Worm (Caenorhabditis elegans) whole organism, L3 larva: ENCODE results near the gene F07F6.7.

Experiments used
- R02D3.7 ChIP-seq: fragments of 150-350 bp; optimal IDR thresholded peaks from 2 replicates; lab custom pipeline; 2014; ENCODE audit warnings: missing biosample characterization, missing genetic modification characterization
- ZK546.5 ChIP-seq: sonication (generic microtip); optimal IDR thresholded peaks from 2 replicates; lab custom pipeline; 2017; ENCODE audit warnings: missing biosample characterization, missing genetic modification characterization
- aly-2 ChIP-seq: fragments of 150-350 bp; optimal IDR thresholded peaks from 2 replicates; lab custom pipeline; 2014; ENCODE audit warnings: missing biosample characterization, missing genetic modification characterization
- ama-1 ChIP-seq: fragments of 150-350 bp; optimal IDR thresholded peaks from 2 replicates; lab custom pipeline; 2018
- ceh-28 ChIP-seq: fragments of 150-350 bp; optimal IDR thresholded peaks from 2 replicates; lab custom pipeline; 2014; ENCODE audit warnings: missing biosample characterization, missing genetic modification reagents, missing genetic modification characterization
- ceh-82 ChIP-seq: fragments of 150-350 bp; optimal IDR thresholded peaks from 2 replicates; lab custom pipeline; 2014; ENCODE audit warnings: missing biosample characterization, missing genetic modification characterization
- ceh-9 ChIP-seq: sonication (generic microtip); optimal IDR thresholded peaks from 2 replicates; lab custom pipeline; 2018; ENCODE audit warnings: missing biosample characterization, missing genetic modification characterization
- egl-27 ChIP-seq: sonication (generic microtip); optimal IDR thresholded peaks from 4 replicates; lab custom pipeline; 2017; ENCODE audit warnings: missing biosample characterization, missing genetic modification reagents, missing genetic modification characterization
- egl-5 ChIP-seq: fragments of 150-350 bp; optimal IDR thresholded peaks from 2 replicates; lab custom pipeline; 2017; ENCODE audit warnings: missing biosample characterization, missing genetic modification reagents, missing genetic modification characterization, inconsistent platforms
- elt-3 ChIP-seq, 3 experiments: fragments of 150-350 bp in 1 of 3; sonication (generic microtip) in 2 of 3; optimal IDR thresholded peaks; 2 replicates in 2 of 3; 4 replicates in 1 of 3; lab custom pipeline; 2014 to 2017; ENCODE audit warnings: missing biosample characterization in 3 of 3, missing genetic modification characterization in 3 of 3
- eor-1 ChIP-seq, 2 experiments: fragments of 150-350 bp; optimal IDR thresholded peaks; 2 replicates each; lab custom pipeline; 2014 to 2018; ENCODE audit warnings: missing biosample characterization in 2 of 2, missing genetic modification characterization in 2 of 2
- fkh-10 ChIP-seq: sonication (generic microtip); optimal IDR thresholded peaks from 2 replicates; lab custom pipeline; 2017; ENCODE audit warnings: missing biosample characterization, missing genetic modification reagents, missing genetic modification characterization
- fkh-2 ChIP-seq: fragments of 150-350 bp; optimal IDR thresholded peaks from 2 replicates; lab custom pipeline; 2014; ENCODE audit warnings: missing biosample characterization, missing genetic modification reagents, missing genetic modification characterization
- fos-1 ChIP-seq: fragments of 150-350 bp; optimal IDR thresholded peaks from 2 replicates; lab custom pipeline; 2014; ENCODE audit warnings: missing biosample characterization, missing genetic modification characterization
- jun-1 ChIP-seq: fragments of 150-350 bp; optimal IDR thresholded peaks from 2 replicates; lab custom pipeline; 2014; ENCODE audit warnings: missing biosample characterization, missing genetic modification reagents, missing genetic modification characterization
- mml-1 ChIP-seq: fragments of 150-350 bp; sonication (generic microtip); optimal IDR thresholded peaks from 3 replicates; lab custom pipeline; 2014; ENCODE audit warnings: missing biosample characterization, missing genetic modification characterization
- nhr-12 ChIP-seq: fragments of 150-350 bp; optimal IDR thresholded peaks from 2 replicates; lab custom pipeline; 2014; ENCODE audit warnings: missing biosample characterization, missing genetic modification characterization
- nhr-23 ChIP-seq: fragments of 150-350 bp; optimal IDR thresholded peaks from 2 replicates; lab custom pipeline; 2014; ENCODE audit warnings: missing biosample characterization, missing genetic modification reagents, missing genetic modification characterization
- nhr-25 ChIP-seq: sonication (generic microtip); optimal IDR thresholded peaks from 2 replicates; lab custom pipeline; 2017; ENCODE audit warnings: missing biosample characterization, missing genetic modification characterization
- nhr-43 ChIP-seq: sonication (generic microtip); optimal IDR thresholded peaks from 2 replicates; lab custom pipeline; 2016; ENCODE audit warnings: mild to moderate bottlenecking, missing genetic modification characterization, missing compliant biosample characterization; ENCODE audit not compliant: poor library complexity, severe bottlenecking
- nhr-67 ChIP-seq: fragments of 150-350 bp; optimal IDR thresholded peaks from 2 replicates; lab custom pipeline; 2014; ENCODE audit warnings: missing biosample characterization, missing genetic modification characterization
- nhr-77 ChIP-seq: fragments of 150-350 bp; optimal IDR thresholded peaks from 2 replicates; lab custom pipeline; 2014; ENCODE audit warnings: missing biosample characterization, missing genetic modification characterization
- pha-4 ChIP-seq: fragments of 150-350 bp; optimal IDR thresholded peaks from 2 replicates; lab custom pipeline; 2014; ENCODE audit warnings: missing biosample characterization, missing genetic modification reagents, missing genetic modification characterization
- pqm-1 ChIP-seq: fragments of 150-350 bp; optimal IDR thresholded peaks from 2 replicates; lab custom pipeline; 2017; ENCODE audit warnings: missing biosample characterization, missing genetic modification characterization, inconsistent platforms
- sea-2 ChIP-seq: fragments of 150-350 bp; sonication (generic microtip); optimal IDR thresholded peaks from 4 replicates; lab custom pipeline; 2014; ENCODE audit warnings: missing biosample characterization, missing genetic modification reagents, missing genetic modification characterization
- snpc-4 ChIP-seq: fragments of 150-350 bp; optimal IDR thresholded peaks from 2 replicates; lab custom pipeline; 2014; ENCODE audit warnings: missing biosample characterization, missing genetic modification characterization
- tbx-2 ChIP-seq: sonication (generic microtip); optimal IDR thresholded peaks from 2 replicates; lab custom pipeline; 2016; ENCODE audit warnings: mild to moderate bottlenecking, missing genetic modification characterization, missing compliant biosample characterization
- unc-62 ChIP-seq: fragments of 150-350 bp; sonication (generic microtip); optimal IDR thresholded peaks from 4 replicates; lab custom pipeline; 2014; ENCODE audit warnings: missing biosample characterization, missing genetic modification reagents, missing genetic modification characterization
- ztf-4 ChIP-seq: fragments of 150-350 bp; optimal IDR thresholded peaks from 2 replicates; lab custom pipeline; 2014; ENCODE audit warnings: missing biosample characterization, missing genetic modification characterization

F07F6.7 gene

DNA sequence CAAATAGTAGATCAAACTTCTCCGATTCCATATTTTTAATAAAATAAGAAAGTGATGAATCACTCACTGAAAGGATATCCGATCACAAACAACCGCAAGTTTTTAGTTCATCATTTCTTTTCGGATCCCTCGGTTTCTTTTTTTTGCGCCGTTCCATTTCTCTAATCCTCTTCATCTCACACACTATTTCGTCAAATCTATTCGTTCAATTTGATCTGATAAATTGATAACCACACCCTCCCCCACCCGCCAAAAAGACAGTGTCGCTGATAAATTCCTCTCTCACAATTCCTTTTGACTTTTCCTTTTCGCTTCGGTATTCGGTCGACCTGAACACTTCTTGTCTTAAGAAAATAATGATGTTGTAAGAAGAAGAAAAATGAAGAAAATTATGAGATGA is 35.9 kb upstream of the F07F6.7 start:
- TF ChIP-seq pqm-1 (tag; lab: Kevin White, UChicago): no peak
- no peak for TF ChIP-seq nhr-77 (tag; lab: Kevin White, UChicago)
- no peak for TF ChIP-seq egl-5
- no peak for TF ChIP-seq mml-1
- peak in 1 of 3 experiments; percentile 80 for TF ChIP-seq elt-3 (tag; optimal IDR thresholded peaks at IDR 0.05; lab: Kevin White, UChicago)
- no peak for TF ChIP-seq jun-1 (tag; lab: Kevin White, UChicago)
- peak; percentile 38 for TF ChIP-seq nhr-25
- no peak for TF ChIP-seq R02D3.7 (tag; lab: Kevin White, UChicago)
- TF ChIP-seq nhr-23: peak; percentile 12
- no peak for TF ChIP-seq ztf-4 (tag; lab: Kevin White, UChicago)
- TF ChIP-seq nhr-12: no peak

DNA sequence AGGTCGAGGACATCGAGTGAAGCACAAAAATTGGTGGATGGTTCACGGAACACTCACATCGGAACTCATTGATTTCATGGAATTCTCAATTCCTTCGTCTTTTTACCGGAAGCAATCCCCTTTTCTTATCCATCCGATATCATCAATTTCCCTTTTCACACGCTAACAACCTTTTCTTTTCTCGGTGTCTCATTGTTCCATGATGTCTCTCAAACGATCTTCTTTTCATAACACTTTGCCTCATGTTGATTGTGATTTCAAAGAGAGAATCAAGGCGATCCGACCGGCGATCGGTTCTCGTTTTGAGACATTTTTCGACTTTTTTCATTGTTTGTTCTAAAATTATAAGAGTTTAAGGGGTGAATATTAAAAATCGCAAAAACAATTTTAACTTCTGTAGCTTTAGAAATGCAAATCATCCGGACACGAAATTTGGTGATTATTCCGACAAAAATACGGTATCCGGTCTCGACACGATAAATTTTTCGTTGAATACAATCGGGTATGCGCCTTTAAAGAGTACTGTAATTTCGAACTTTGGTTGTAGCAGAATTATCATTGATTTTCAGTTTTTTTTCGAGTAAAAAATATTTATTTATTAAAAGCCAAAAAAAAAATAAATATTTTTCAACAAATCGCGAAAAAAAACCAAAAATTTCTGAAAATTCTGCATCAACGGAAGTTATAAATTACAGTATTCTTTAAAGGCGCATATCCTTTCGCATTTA is 35.2 kb upstream of the F07F6.7 start:
- TF ChIP-seq unc-62 (GFP tag; lab: Kevin White, UChicago) (no peak), elt-3 (tag; optimal IDR thresholded peaks at IDR 0.05; lab: Kevin White, UChicago) (peak in 1 of 3 experiments; percentile 16)

DNA sequence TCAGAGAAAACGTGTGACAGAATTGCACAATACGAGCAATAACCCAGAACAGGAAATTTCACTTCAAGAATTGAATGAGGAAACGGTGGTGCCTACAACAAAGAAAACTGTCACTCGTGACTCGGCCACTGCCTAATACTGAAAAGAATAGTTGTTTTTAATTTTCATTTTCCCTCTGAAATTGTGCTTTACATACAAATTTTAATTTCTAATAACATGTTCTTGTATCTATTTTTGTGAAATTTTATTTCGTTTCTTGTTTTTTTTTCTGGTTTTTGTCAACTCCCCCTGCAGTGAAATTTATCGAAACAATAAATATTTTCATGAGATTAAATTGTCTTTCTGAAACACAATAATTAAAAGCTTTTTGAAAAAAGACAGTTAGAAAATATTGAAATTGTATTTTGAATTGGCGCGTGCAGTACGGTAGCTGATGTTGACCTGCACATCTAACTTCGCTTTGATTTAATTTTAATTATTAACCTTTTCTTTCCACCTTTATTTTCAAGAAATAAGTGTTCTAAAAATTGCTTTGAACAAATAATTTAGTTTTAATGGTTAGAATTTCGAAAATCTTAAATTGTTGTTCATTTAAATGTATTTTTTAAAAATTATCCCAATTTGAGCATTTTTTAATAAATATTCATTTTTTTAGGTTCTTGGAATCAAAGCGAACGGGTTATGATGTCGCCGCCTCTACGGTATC is 32.1 kb upstream of the F07F6.7 start, which contains the start of gene daz-1:
Gene daz-1 (plus strand): TSS at position 656 of the 706 bp plus-strand sequence.
- TF ChIP-seq egl-27 (tag; lab: Kevin White, UChicago) (no peak), nhr-43 (tag; lab: Kevin White, UChicago) (no peak), ceh-9 (tag; lab: Kevin White, UChicago) (no peak), snpc-4 (tag; lab: Kevin White, UChicago) (no peak), fos-1 (tag; lab: Kevin White, UChicago) (no peak), ZK546.5 (tag; lab: Kevin White, UChicago) (no peak), mml-1 (no peak), unc-62 (GFP tag; lab: Kevin White, UChicago) (no peak), fkh-10 (GFP tag; lab: Kevin White, UChicago) (no peak), sea-2 (GFP tag; lab: Kevin White, UChicago) (no peak), nhr-67 (tag; lab: Kevin White, UChicago) (no peak), nhr-25 (no peak), pha-4 (tag; lab: Kevin White, UChicago) (no peak), ztf-4 (tag; lab: Kevin White, UChicago) (no peak), aly-2 (no peak)

DNA sequence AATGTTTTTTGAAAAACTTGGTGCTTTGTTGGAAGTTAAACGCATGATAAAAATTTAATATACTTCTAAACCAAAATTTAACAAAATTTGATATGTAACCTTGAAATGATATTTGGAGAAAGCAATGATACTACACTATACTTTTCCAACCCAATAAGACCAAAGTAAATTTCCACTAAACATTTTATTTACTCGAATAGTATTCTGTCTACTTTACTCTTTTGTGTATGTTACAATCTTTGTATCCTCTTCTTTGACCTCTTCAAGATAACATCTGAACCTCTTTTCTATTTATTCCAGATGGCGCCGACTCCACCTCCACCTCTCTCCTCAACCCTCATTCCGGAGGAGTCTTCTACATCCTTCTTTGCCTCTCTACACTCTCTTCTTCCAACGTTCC is 29.9 kb upstream of the F07F6.7 start, which contains the start of gene dhs-5:
Gene dhs-5 (plus strand): TSS at position 301 of the 400 bp plus-strand sequence.
- no peak for TF ChIP-seq fkh-2 (tag; lab: Kevin White, UChicago)
- peak; percentile 1 for TF ChIP-seq nhr-23

DNA sequence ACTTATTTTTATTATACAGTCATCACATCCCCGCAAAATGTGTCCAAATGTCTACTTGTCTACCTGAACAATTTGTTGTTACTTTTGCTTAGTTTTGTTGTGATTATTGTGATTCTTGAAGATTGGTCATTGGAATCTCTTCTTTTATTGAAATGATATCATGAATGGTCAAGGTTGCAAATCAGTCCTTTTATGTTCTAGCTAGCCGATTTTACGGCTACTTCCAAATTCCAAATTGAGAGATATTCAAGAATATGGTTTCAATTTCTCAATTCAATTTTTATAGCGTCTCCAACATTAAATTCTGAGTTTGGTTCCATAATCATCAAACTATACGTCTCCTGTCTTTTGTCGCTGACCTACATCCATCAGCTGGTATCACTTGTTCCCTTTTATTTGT is 27.6 kb upstream of the F07F6.7 start:
- TF ChIP-seq ceh-82 (tag; lab: Kevin White, UChicago): no peak
- TF ChIP-seq unc-62 (GFP tag; lab: Kevin White, UChicago): no peak
- TF ChIP-seq elt-3 (tag; optimal IDR thresholded peaks at IDR 0.05; lab: Kevin White, UChicago): no peak

DNA sequence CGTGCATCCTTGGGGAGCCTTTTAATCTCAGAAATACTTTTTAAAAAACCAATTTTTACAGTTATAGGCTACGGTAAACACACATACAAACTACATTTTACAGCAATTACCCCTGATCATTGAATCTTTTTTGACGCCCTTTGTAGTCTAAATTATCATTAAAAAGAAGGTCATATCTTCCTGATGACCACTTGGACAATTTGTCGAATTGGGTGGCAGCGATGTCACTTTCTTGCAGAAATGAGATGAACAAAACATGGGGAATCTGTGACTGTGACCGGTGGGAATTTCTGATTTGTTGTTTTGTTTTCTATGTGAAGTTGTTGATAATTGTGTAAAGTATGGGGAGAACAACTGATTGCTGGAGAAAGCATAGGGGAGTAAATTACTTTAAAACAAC is 26.0 kb upstream of the F07F6.7 start:
- TF ChIP-seq nhr-25: peak; percentile 18
- no peak for TF ChIP-seq ZK546.5 (tag; lab: Kevin White, UChicago)
- TF ChIP-seq, all 47 proteins: peak for 1

DNA sequence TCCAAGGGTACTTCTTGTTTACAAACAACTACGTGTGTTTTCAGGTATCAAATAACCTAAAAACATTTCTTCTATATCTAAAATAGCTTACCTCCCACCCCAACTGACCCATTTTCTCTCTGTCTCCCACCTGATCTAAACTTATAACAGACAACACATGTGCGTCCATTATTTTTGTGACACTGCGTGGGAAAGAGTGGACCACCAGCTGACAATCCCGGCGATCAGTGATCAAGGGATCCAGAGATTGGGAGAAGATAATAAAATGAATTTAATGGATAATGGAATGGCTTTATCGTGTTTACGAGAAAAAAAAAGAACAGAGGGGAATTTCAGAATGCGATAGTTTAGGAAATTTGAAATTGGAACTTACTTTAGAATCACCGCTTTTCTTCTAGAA is 25.6 kb upstream of the F07F6.7 start:
- TF ChIP-seq elt-3 (tag; optimal IDR thresholded peaks at IDR 0.05; lab: Kevin White, UChicago) (no peak), egl-5 (peak; percentile 84)

DNA sequence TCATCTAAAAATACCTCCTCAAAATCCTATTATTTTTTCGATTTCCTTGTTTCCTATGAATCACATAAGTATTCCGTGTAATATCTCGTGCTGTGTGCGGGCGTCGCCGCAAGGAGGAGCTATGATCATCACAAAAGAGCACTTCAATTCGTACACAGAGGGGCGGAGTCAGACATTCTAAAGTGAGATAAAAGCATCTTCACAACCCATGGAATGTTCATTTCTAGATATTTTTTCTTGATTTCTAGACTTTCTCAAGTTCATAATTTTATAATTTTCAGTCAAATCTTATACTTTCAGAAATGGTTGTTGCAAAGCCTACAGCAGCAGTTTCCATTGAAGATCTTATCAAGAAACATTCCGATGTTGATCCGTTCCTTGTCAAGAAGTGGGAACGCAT is 23.7 kb upstream of the F07F6.7 start, which contains the start of gene cex-1:
Gene cex-1 (plus strand): TSS at position 301 of the 400 bp plus-strand sequence.
- no peak for TF ChIP-seq R02D3.7 (tag; lab: Kevin White, UChicago)
- TF ChIP-seq eor-1 (tag; optimal IDR thresholded peaks at IDR 0.05; lab: Kevin White, UChicago): no peak
- no peak for TF ChIP-seq sea-2 (GFP tag; lab: Kevin White, UChicago)
- no peak for TF ChIP-seq nhr-12
- no peak for TF ChIP-seq tbx-2 (tag; lab: Kevin White, UChicago)
- no peak for TF ChIP-seq fkh-2 (tag; lab: Kevin White, UChicago)
- TF ChIP-seq nhr-43 (tag; lab: Kevin White, UChicago): no peak
- no peak for TF ChIP-seq ztf-4 (tag; lab: Kevin White, UChicago)
- TF ChIP-seq nhr-77 (tag; lab: Kevin White, UChicago): no peak
- TF ChIP-seq mml-1: no peak
- TF ChIP-seq fkh-10 (GFP tag; lab: Kevin White, UChicago): no peak
- no peak for TF ChIP-seq elt-3 (tag; optimal IDR thresholded peaks at IDR 0.05; lab: Kevin White, UChicago)
- TF ChIP-seq ceh-28: no peak
- no peak for TF ChIP-seq nhr-67 (tag; lab: Kevin White, UChicago)
- no peak for TF ChIP-seq ama-1 (lab: Kevin White, UChicago)
- TF ChIP-seq aly-2: no peak
- TF ChIP-seq, all 47 proteins: peak for 0
